Fruit fly (Drosophila melanogaster) whole organism, embryonic: ENCODE measurements around the gene CG12560.

ENCODE experiments used
- Atf6 ChIP-seq: fragments of 200-800 bp; sonication (Bioruptor generic); IDR thresholded peaks from 2 replicates; pipeline ENCODE4 v1.3.6; 2022; ENCODE audit warnings: missing biosample characterization, missing genetic modification characterization
- B-H2 ChIP-seq: fragments of 200-800 bp; sonication (Bioruptor generic); optimal IDR thresholded peaks from 2 replicates; lab custom pipeline; 2018; ENCODE audit warnings: missing biosample characterization, mild to moderate bottlenecking, missing genetic modification characterization
- CG10209 ChIP-seq: fragments of 200-800 bp; sonication (Bioruptor generic); optimal IDR thresholded peaks from 3 replicates; lab custom pipeline; 2017; ENCODE audit warnings: missing biosample characterization, mild to moderate bottlenecking, missing genetic modification characterization, missing genetic modification reagents
- CG11504 ChIP-seq: fragments of 200-800 bp; sonication (Bioruptor generic); optimal IDR thresholded peaks from 3 replicates; lab custom pipeline; 2019; ENCODE audit warnings: missing biosample characterization, mild to moderate bottlenecking, missing genetic modification characterization, moderate library complexity
- CG12659 ChIP-seq: fragments of 200-800 bp; sonication (Bioruptor generic); optimal IDR thresholded peaks from 3 replicates; lab custom pipeline; 2017; ENCODE audit warnings: mild to moderate bottlenecking, missing biosample characterization, missing genetic modification reagents, missing genetic modification characterization
- CG12769 ChIP-seq: fragments of 200-800 bp; sonication (Bioruptor generic); optimal IDR thresholded peaks from 2 replicates; lab custom pipeline; 2019; ENCODE audit warnings: missing biosample characterization, mild to moderate bottlenecking, missing genetic modification characterization, moderate library complexity
- CG15269 ChIP-seq: fragments of 200-800 bp; sonication (Bioruptor generic); optimal IDR thresholded peaks from 2 replicates; lab custom pipeline; 2018; ENCODE audit warnings: missing biosample characterization, mild to moderate bottlenecking, missing genetic modification characterization, moderate library complexity
- CG15696 ChIP-seq: fragments of 200-800 bp; sonication (Bioruptor generic); optimal IDR thresholded peaks from 2 replicates; lab custom pipeline; 2019; ENCODE audit warnings: missing biosample characterization, mild to moderate bottlenecking, missing genetic modification characterization, moderate library complexity
- CG16779 ChIP-seq: fragments of 200-800 bp; sonication (Bioruptor generic); IDR thresholded peaks from 2 replicates; pipeline ENCODE4 v1.3.6; 2022; ENCODE audit warnings: missing biosample characterization, missing genetic modification characterization
- CG17829 ChIP-seq: fragments of 200-800 bp; optimal IDR thresholded peaks from 2 replicates; lab custom pipeline; 2019; ENCODE audit warnings: missing biosample characterization, mild to moderate bottlenecking, missing genetic modification characterization, moderate library complexity
- CG18599 ChIP-seq: fragments of 200-800 bp; sonication (Bioruptor generic); optimal IDR thresholded peaks from 3 replicates; lab custom pipeline; 2017; ENCODE audit warnings: missing biosample characterization, missing genetic modification characterization, mild to moderate bottlenecking, moderate library complexity, missing genetic modification reagents
- CG18764 ChIP-seq: fragments of 200-800 bp; sonication (Bioruptor generic); optimal IDR thresholded peaks from 3 replicates; lab custom pipeline; 2016; ENCODE audit warnings: missing biosample characterization, missing genetic modification characterization
- CG2116 ChIP-seq: fragments of 200-800 bp; sonication (Bioruptor generic); optimal IDR thresholded peaks from 3 replicates; lab custom pipeline; 2018; ENCODE audit warnings: missing biosample characterization, mild to moderate bottlenecking, missing genetic modification characterization
- CG30020 ChIP-seq: fragments of 200-800 bp; optimal IDR thresholded peaks from 2 replicates; lab custom pipeline; 2019; ENCODE audit warnings: missing biosample characterization, mild to moderate bottlenecking, missing genetic modification characterization, moderate library complexity
- CG3281 ChIP-seq: fragments of 200-800 bp; sonication (Bioruptor generic); optimal IDR thresholded peaks from 3 replicates; lab custom pipeline; 2017; ENCODE audit warnings: missing biosample characterization, mild to moderate bottlenecking, missing genetic modification characterization
- CG3847 ChIP-seq: fragments of 200-800 bp; sonication (Bioruptor generic); IDR thresholded peaks from 2 replicates; pipeline ENCODE4 v1.3.6; 2022; ENCODE audit warnings: missing biosample characterization, missing genetic modification characterization
- CG6765 ChIP-seq: fragments of 200-800 bp; sonication (Bioruptor generic); optimal IDR thresholded peaks from 3 replicates; lab custom pipeline; 2017; ENCODE audit warnings: missing biosample characterization, mild to moderate bottlenecking, missing genetic modification characterization
- CG7928 ChIP-seq: fragments of 200-800 bp; sonication (Bioruptor generic); optimal IDR thresholded peaks from 2 replicates; lab custom pipeline; 2017; ENCODE audit warnings: missing biosample characterization, mild to moderate bottlenecking, missing genetic modification characterization
- CG8924 ChIP-seq: fragments of 200-800 bp; optimal IDR thresholded peaks from 3 replicates; lab custom pipeline; 2019; ENCODE audit warnings: missing biosample characterization, mild to moderate bottlenecking, missing genetic modification characterization, moderate library complexity
- CG9727 ChIP-seq: fragments of 200-800 bp; sonication (Bioruptor generic); optimal IDR thresholded peaks from 3 replicates; lab custom pipeline; 2017; ENCODE audit warnings: missing biosample characterization, mild to moderate bottlenecking, missing genetic modification characterization
- CkIIα-i1 ChIP-seq: fragments of 200-800 bp; sonication (Bioruptor generic); IDR thresholded peaks from 2 replicates; pipeline ENCODE4 v1.3.6; 2022; ENCODE audit warnings: missing biosample characterization, missing genetic modification characterization
- CrebB ChIP-seq: fragments of 200-800 bp; sonication (Bioruptor generic); optimal IDR thresholded peaks from 3 replicates; lab custom pipeline; 2018; ENCODE audit warnings: missing biosample characterization, mild to moderate bottlenecking, missing genetic modification characterization
- D19B ChIP-seq: fragments of 200-800 bp; sonication (Bioruptor generic); optimal IDR thresholded peaks from 2 replicates; lab custom pipeline; 2017; ENCODE audit warnings: missing biosample characterization, mild to moderate bottlenecking, missing genetic modification characterization
- Fer1 ChIP-seq: fragments of 200-800 bp; sonication (Bioruptor generic); optimal IDR thresholded peaks from 2 replicates; lab custom pipeline; 2017; ENCODE audit warnings: missing biosample characterization, mild to moderate bottlenecking, missing genetic modification characterization
- HHEX ChIP-seq: fragments of 200-800 bp; sonication (Bioruptor generic); optimal IDR thresholded peaks from 3 replicates; lab custom pipeline; 2017; ENCODE audit warnings: missing biosample characterization, mild to moderate bottlenecking, missing genetic modification characterization, missing genetic modification reagents
- Hr51 ChIP-seq, 2 experiments: fragments of 200-800 bp; sonication (Bioruptor generic); optimal IDR thresholded peaks; 2 replicates in 1 of 2; 3 replicates in 1 of 2; lab custom pipeline; 2016 to 2018; ENCODE audit warnings: missing biosample characterization in 2 of 2, missing genetic modification characterization in 2 of 2, mild to moderate bottlenecking in 1 of 2, moderate library complexity in 1 of 2
- NfI ChIP-seq: fragments of 200-800 bp; sonication (Bioruptor generic); optimal IDR thresholded peaks from 3 replicates; lab custom pipeline; 2018; ENCODE audit warnings: missing biosample characterization, mild to moderate bottlenecking, missing genetic modification characterization, moderate library complexity
- Oli ChIP-seq: fragments of 200-800 bp; sonication (Bioruptor generic); optimal IDR thresholded peaks from 2 replicates; lab custom pipeline; 2018; ENCODE audit warnings: missing biosample characterization, mild to moderate bottlenecking, missing genetic modification characterization, moderate library complexity
- Poxn ChIP-seq: fragments of 200-800 bp; sonication (Bioruptor generic); IDR thresholded peaks from 2 replicates; pipeline ENCODE4 v1.3.6; 2022; ENCODE audit warnings: missing biosample characterization, missing genetic modification characterization
- Sry-β ChIP-seq: fragments of 200-800 bp; sonication (Bioruptor generic); optimal IDR thresholded peaks from 2 replicates; lab custom pipeline; 2018; ENCODE audit warnings: missing biosample characterization, mild to moderate bottlenecking, missing genetic modification characterization, moderate library complexity
- Trl ChIP-seq, 3 experiments: fragments of >200 bp in 2 of 3; fragments of 200-800 bp in 1 of 3; sonication (Bioruptor generic) in 1 of 3; optimal IDR thresholded peaks; 2 replicates in 1 of 3; 3 replicates in 2 of 3; lab custom pipeline; 2016 to 2017; ENCODE audit warnings: missing biosample characterization in 1 of 3, missing genetic modification characterization in 1 of 3
- Vsx1 ChIP-seq: fragments of 200-800 bp; sonication (Bioruptor generic); optimal IDR thresholded peaks from 2 replicates; lab custom pipeline; 2017; ENCODE audit warnings: missing biosample characterization, mild to moderate bottlenecking, missing genetic modification characterization, missing genetic modification reagents
- Xrp1 ChIP-seq: fragments of 200-800 bp; sonication (Bioruptor generic); IDR thresholded peaks from 2 replicates; pipeline ENCODE4 v1.3.6; 2022; ENCODE audit warnings: missing biosample characterization, missing genetic modification characterization
- YL-1 ChIP-seq: fragments of 200-800 bp; sonication (Bioruptor generic); optimal IDR thresholded peaks from 3 replicates; lab custom pipeline; 2017; ENCODE audit warnings: missing biosample characterization, mild to moderate bottlenecking, missing genetic modification characterization
- abd-A ChIP-seq: fragments of 200-800 bp; sonication (Bioruptor generic); optimal IDR thresholded peaks from 3 replicates; lab custom pipeline; 2019; ENCODE audit warnings: missing biosample characterization, mild to moderate bottlenecking, missing genetic modification characterization, moderate library complexity
- disco-r ChIP-seq: fragments of 200-800 bp; sonication (Bioruptor generic); optimal IDR thresholded peaks from 2 replicates; lab custom pipeline; 2016; ENCODE audit warnings: missing biosample characterization, missing genetic modification characterization
- grn ChIP-seq: fragments of 200-800 bp; sonication (Bioruptor generic); optimal IDR thresholded peaks from 3 replicates; lab custom pipeline; 2017; ENCODE audit warnings: missing biosample characterization, missing genetic modification characterization
- lab ChIP-seq: fragments of 200-800 bp; sonication (Bioruptor generic); optimal IDR thresholded peaks from 3 replicates; lab custom pipeline; 2017; ENCODE audit warnings: missing biosample characterization, missing genetic modification characterization, mild to moderate bottlenecking, moderate library complexity, missing genetic modification reagents
- lbe ChIP-seq: fragments of 200-800 bp; sonication (Bioruptor generic); optimal IDR thresholded peaks from 2 replicates; lab custom pipeline; 2016; ENCODE audit warnings: missing biosample characterization, mild to moderate bottlenecking, missing genetic modification characterization
- nerfin-2 ChIP-seq: fragments of 200-800 bp; sonication (Bioruptor generic); IDR thresholded peaks from 2 replicates; pipeline ENCODE4 v1.3.6; 2022; ENCODE audit warnings: missing biosample characterization, missing genetic modification characterization; ENCODE audit not compliant: partially characterized antibody
- pzg ChIP-seq: fragments of 200-800 bp; sonication (Bioruptor generic); optimal IDR thresholded peaks from 3 replicates; lab custom pipeline; 2018; ENCODE audit warnings: missing biosample characterization, mild to moderate bottlenecking, missing genetic modification characterization, moderate library complexity
- rib ChIP-seq: fragments of 200-800 bp; sonication (Bioruptor generic); IDR thresholded peaks from 2 replicates; pipeline ENCODE4 v1.3.6; 2022; ENCODE audit warnings: missing biosample characterization, missing genetic modification characterization
- schlank ChIP-seq: fragments of 200-800 bp; sonication (Bioruptor generic); optimal IDR thresholded peaks from 2 replicates; lab custom pipeline; 2018; ENCODE audit warnings: missing biosample characterization, mild to moderate bottlenecking, missing genetic modification characterization
- tap ChIP-seq: fragments of 200-800 bp; optimal IDR thresholded peaks from 3 replicates; lab custom pipeline; 2019; ENCODE audit warnings: missing biosample characterization, mild to moderate bottlenecking, missing genetic modification characterization, moderate library complexity
- vvl ChIP-seq: fragments of 200-800 bp; sonication (Bioruptor generic); IDR thresholded peaks from 2 replicates; pipeline ENCODE4 v1.3.6; 2022; ENCODE audit warnings: missing biosample characterization, missing genetic modification characterization
- zfh2 ChIP-seq: fragments of 200-800 bp; sonication (Bioruptor generic); optimal IDR thresholded peaks from 2 replicates; lab custom pipeline; 2016; ENCODE audit warnings: missing biosample characterization, missing genetic modification characterization

The CG12560 gene

DNA sequence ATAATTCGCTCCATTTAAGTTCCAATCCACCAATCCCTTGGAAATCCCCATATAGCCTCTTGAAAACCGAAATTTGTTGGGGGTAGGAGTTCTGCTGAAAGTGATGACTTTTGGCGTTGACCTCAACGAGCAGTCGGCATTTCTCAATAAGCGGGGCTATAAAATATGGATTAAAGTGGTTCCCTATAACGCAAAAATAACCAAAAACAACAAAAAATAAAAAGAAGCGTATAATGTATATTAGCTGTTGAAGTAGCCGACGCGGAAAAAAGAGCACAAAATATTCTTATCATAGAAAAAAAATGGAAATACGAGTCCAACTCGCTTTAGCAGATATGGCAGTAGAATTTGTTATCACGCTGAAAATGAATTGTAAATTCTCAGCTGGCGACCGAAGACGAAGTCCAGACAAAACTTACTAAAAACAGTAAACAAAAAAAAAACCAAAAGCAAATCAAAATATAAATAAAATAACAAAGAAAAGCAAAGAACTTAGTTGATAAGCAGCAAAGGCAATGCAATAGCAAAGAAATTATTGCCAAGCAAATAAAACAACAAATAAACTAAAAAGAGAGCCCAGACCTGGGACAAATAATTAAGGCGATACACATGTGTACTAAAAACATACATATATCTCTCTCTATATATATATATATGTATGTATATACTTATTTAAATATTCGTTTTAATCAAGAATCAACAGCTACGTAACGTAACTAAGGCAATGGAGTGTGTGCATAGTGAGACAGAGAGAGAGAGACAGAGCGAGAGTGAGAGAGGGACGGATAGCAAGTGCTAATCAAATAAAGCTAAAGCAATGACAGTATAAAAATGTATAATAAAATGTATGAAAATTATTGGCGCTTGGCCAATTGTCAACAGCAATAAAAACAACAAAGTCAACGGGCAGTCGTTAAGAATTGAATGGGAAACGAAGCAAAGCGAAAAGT lies 48.4 kb downstream of the CG12560 start (continued):
- no peak for TF ChIP-seq CG3847
- TF ChIP-seq Xrp1 (GFP tag; lab: Robert Waterston, UW), result peak; percentile 41
- no peak for TF ChIP-seq Oli (tag; lab: Kevin White, UChicago)
- TF ChIP-seq D19B (GFP tag; lab: Kevin White, UChicago), result peak; percentile 35
- TF ChIP-seq YL-1 (GFP tag; lab: Kevin White, UChicago), result peak; percentile 5
- TF ChIP-seq lab (GFP tag; lab: Kevin White, UChicago), result peak; percentile 89
- no peak for TF ChIP-seq zfh2 (GFP tag; lab: Kevin White, UChicago)
- no peak for TF ChIP-seq nerfin-2 (GFP tag; lab: Robert Waterston, UW)
- TF ChIP-seq CG10209 (GFP tag; lab: Kevin White, UChicago), result peak; percentile 26
- peak; percentile 5 for TF ChIP-seq schlank (tag; lab: Kevin White, UChicago)
- TF ChIP-seq Poxn, result 0 out of 2 replicates have a peak, but pooled peaks have one; percentile 5
- no peak for TF ChIP-seq pzg (GFP tag; lab: Kevin White, UChicago)
- no peak for TF ChIP-seq CG30020
- peak; percentile 46 for TF ChIP-seq lbe
- peak; percentile 48 for TF ChIP-seq CG15269 (tag; lab: Kevin White, UChicago)
- peak; percentile 84 for TF ChIP-seq CG3281 (GFP tag; lab: Kevin White, UChicago)
- peak; percentile 14 for TF ChIP-seq abd-A (tag; lab: Kevin White, UChicago)
- TF ChIP-seq CG2116 (GFP tag; lab: Kevin White, UChicago), result peak; percentile 6
- 0 out of 2 replicates have a peak, but pooled peaks have one; percentile 11 for TF ChIP-seq rib
- TF ChIP-seq B-H2, result peak; percentile 7
- TF ChIP-seq CG8924 (tag; lab: Kevin White, UChicago), result peak; percentile 11
- peak; percentile 80 for TF ChIP-seq Fer1 (GFP tag; lab: Kevin White, UChicago)
- TF ChIP-seq CG12659 (GFP tag; lab: Kevin White, UChicago), result peak; percentile 51
- TF ChIP-seq CG12769 (tag; lab: Kevin White, UChicago), result peak; percentile 31
- TF ChIP-seq Vsx1 (GFP tag; lab: Kevin White, UChicago), result peak; percentile 65
- TF ChIP-seq CG7928, result peak; percentile 20
- peak; percentile 33 for TF ChIP-seq CG15696 (tag; lab: Kevin White, UChicago)
- no peak for TF ChIP-seq Sry-β (GFP tag; lab: Kevin White, UChicago)
- TF ChIP-seq CrebB (tag; lab: Kevin White, UChicago), result peak; percentile 49
- TF ChIP-seq CG18764 (GFP tag; lab: Kevin White, UChicago), result peak; percentile 34
- no peak for TF ChIP-seq CG16779
- peak; percentile 70 for TF ChIP-seq HHEX
- no peak for TF ChIP-seq CG17829
- no peak for TF ChIP-seq CkIIα-i1 (GFP tag; lab: Robert Waterston, UW)
- peak; percentile 27 for TF ChIP-seq vvl (GFP tag; lab: Robert Waterston, UW)
- peak; percentile 64 for TF ChIP-seq NfI (GFP tag; lab: Kevin White, UChicago)
- peak; percentile 38 for TF ChIP-seq tap (tag; lab: Kevin White, UChicago)
- TF ChIP-seq grn (GFP tag; lab: Kevin White, UChicago), result peak; percentile 6
- no peak for TF ChIP-seq disco-r (GFP tag; lab: Kevin White, UChicago)
- TF ChIP-seq CG18599, result peak; percentile 79
- peak; percentile 83 for TF ChIP-seq CG6765 (GFP tag; lab: Kevin White, UChicago)
- TF ChIP-seq Atf6 (GFP tag; lab: Robert Waterston, UW), result peak; percentile 55
- TF ChIP-seq CG11504 (tag; lab: Kevin White, UChicago), result peak; percentile 4
- TF ChIP-seq CG9727 (GFP tag; lab: Kevin White, UChicago), result peak; percentile 67
- peak in 1 of 2 experiments; percentile 3 for TF ChIP-seq Hr51 (GFP tag; optimal IDR thresholded peaks at IDR 0.05; lab: Kevin White, UChicago)
- TF ChIP-seq Trl (optimal IDR thresholded peaks at IDR 0.05; lab: Kevin White, UChicago), result peak in 1 of 2 experiments; percentile 20
- no peak for TF ChIP-seq Trl (GFP tag; optimal IDR thresholded peaks at IDR 0.05; lab: Kevin White, UChicago)
